Worm (Caenorhabditis elegans) whole organism, L3 larva: ENCODE results near the gene mrpl-12.
A peak's percentile ranks its signal among the peaks of the same experiment; 100 is the strongest.

Source experiments
- aly-2 ChIP-seq: fragments of 150-350 bp; optimal IDR thresholded peaks from 2 replicates; lab custom pipeline; 2014; ENCODE audit warnings: missing biosample characterization, missing genetic modification characterization
- ama-1 ChIP-seq: fragments of 150-350 bp; optimal IDR thresholded peaks from 2 replicates; lab custom pipeline; 2018
- elt-1 ChIP-seq: fragments of 150-350 bp; optimal IDR thresholded peaks from 2 replicates; lab custom pipeline; 2014; ENCODE audit warnings: missing biosample characterization, missing genetic modification characterization
- fkh-2 ChIP-seq: fragments of 150-350 bp; optimal IDR thresholded peaks from 2 replicates; lab custom pipeline; 2014; ENCODE audit warnings: missing biosample characterization, missing genetic modification reagents, missing genetic modification characterization
- fos-1 ChIP-seq: fragments of 150-350 bp; optimal IDR thresholded peaks from 2 replicates; lab custom pipeline; 2014; ENCODE audit warnings: missing biosample characterization, missing genetic modification characterization
- nhr-237 ChIP-seq: fragments of 150-350 bp; optimal IDR thresholded peaks from 2 replicates; lab custom pipeline; 2014; ENCODE audit warnings: missing biosample characterization, missing genetic modification characterization
- nhr-28 ChIP-seq: fragments of 150-350 bp; optimal IDR thresholded peaks from 2 replicates; lab custom pipeline; 2014; ENCODE audit warnings: missing biosample characterization, missing genetic modification characterization
- snpc-4 ChIP-seq: fragments of 150-350 bp; optimal IDR thresholded peaks from 2 replicates; lab custom pipeline; 2014; ENCODE audit warnings: missing biosample characterization, missing genetic modification characterization
- unc-62 ChIP-seq: fragments of 150-350 bp; sonication (generic microtip); optimal IDR thresholded peaks from 4 replicates; lab custom pipeline; 2014; ENCODE audit warnings: missing biosample characterization, missing genetic modification reagents, missing genetic modification characterization

ce11 chrIII:10711192-10711673, 3.7 kb downstream of the mrpl-12 start, which contains the start of gene W09D10.5:
- no peak for TF ChIP-seq fos-1 (tag; lab: Kevin White, UChicago)
- no peak for TF ChIP-seq nhr-28 (tag; lab: Kevin White, UChicago)
- TF ChIP-seq aly-2 (tag; lab: Kevin White, UChicago): no peak
- TF ChIP-seq fkh-2 (tag; lab: Kevin White, UChicago): no peak
- no peak for TF ChIP-seq unc-62 (GFP tag; lab: Kevin White, UChicago)
- no peak for TF ChIP-seq nhr-237 (tag; lab: Kevin White, UChicago)
- TF ChIP-seq elt-1 (tag; lab: Kevin White, UChicago): no peak
- no peak for TF ChIP-seq snpc-4 (tag; lab: Kevin White, UChicago)
- peak; percentile 90 for TF ChIP-seq ama-1
